Fruit fly (Drosophila melanogaster): ENCODE data around the gene CG3448.
A peak's percentile ranks its signal among the peaks of the same experiment; 100 is the strongest.

The CG3448 gene

dm6 chr3L:9446731-9447238, 4.6 kb downstream of the CG3448 start, which contains the start of gene CG3529:
Gene CG3529, plus strand, starts transcription at chr3L:9446864.
- TF ChIP-seq acj6 (GFP tag; optimal IDR thresholded peaks at IDR 0.05) = no peak
- peak; percentile 8 for TF ChIP-seq CG16779 (tag; optimal IDR thresholded peaks at IDR 0.05)
- 0 out of 3 replicates have a peak, but pooled peaks have one; percentile 38 for TF ChIP-seq CG6163 (GFP tag; IDR thresholded peaks at IDR 0.05)
- peak in 1 of 2 experiments; percentile 61 for TF ChIP-seq ss (GFP tag; optimal IDR thresholded peaks at IDR 0.05)
- TF ChIP-seq CG10631 (GFP tag; optimal IDR thresholded peaks at IDR 0.05) = peak; percentile 25
- peak; percentile 13 for TF ChIP-seq Hr4 (GFP tag; optimal IDR thresholded peaks at IDR 0.05)
- no peak for TF ChIP-seq net (GFP tag; optimal IDR thresholded peaks at IDR 0.05)
- TF ChIP-seq Met (GFP tag; optimal IDR thresholded peaks at IDR 0.05) = peak; percentile 47
- TF ChIP-seq OdsH (GFP tag; optimal IDR thresholded peaks at IDR 0.05) = peak; percentile 8
- TF ChIP-seq Sox14 (GFP tag; optimal IDR thresholded peaks at IDR 0.05) = peak; percentile 25
- TF ChIP-seq lz (GFP tag; optimal IDR thresholded peaks at IDR 0.05) = peak; percentile 26
- peak; percentile 4 for TF ChIP-seq pdm3 (GFP tag; optimal IDR thresholded peaks at IDR 0.05)
- peak; percentile 29 for TF ChIP-seq esn (GFP tag; optimal IDR thresholded peaks at IDR 0.05)
- TF ChIP-seq Eip78C (GFP tag) = peak; percentile 72
- TF ChIP-seq Ets21C (GFP tag; optimal IDR thresholded peaks at IDR 0.05) = peak; percentile 21
- peak; percentile 62 for TF ChIP-seq CG6808 (GFP tag; optimal IDR thresholded peaks at IDR 0.05)
- TF ChIP-seq CG6854 (GFP tag; optimal IDR thresholded peaks at IDR 0.05) = peak; percentile 56
- TF ChIP-seq CG3032 (tag; optimal IDR thresholded peaks at IDR 0.05) = peak; percentile 7
- TF ChIP-seq cyc (GFP tag; optimal IDR thresholded peaks at IDR 0.05) = peak; percentile 26
- TF ChIP-seq Hr39 (GFP tag; optimal IDR thresholded peaks at IDR 0.05) = peak; percentile 17
- TF ChIP-seq salr (GFP tag; optimal IDR thresholded peaks at IDR 0.05) = no peak
- TF ChIP-seq Smox (GFP tag; optimal IDR thresholded peaks at IDR 0.05) = peak; percentile 24
- TF ChIP-seq CG1621 (tag; optimal IDR thresholded peaks at IDR 0.05) = peak; percentile 21
- TF ChIP-seq dsx (GFP tag; optimal IDR thresholded peaks at IDR 0.05; ENCODE audit: poor library complexity, severe bottlenecking) = no peak
- TF ChIP-seq CG11762 (GFP tag; optimal IDR thresholded peaks at IDR 0.05; ENCODE audit: insufficient read depth) = no peak
- peak; percentile 92 for TF ChIP-seq fkh (GFP tag; optimal IDR thresholded peaks at IDR 0.05)
- TF ChIP-seq svp (GFP tag) = peak; percentile 64
- no peak for TF ChIP-seq fd59A (GFP tag; optimal IDR thresholded peaks at IDR 0.05)
- no peak for TF ChIP-seq Gug (GFP tag; IDR thresholded peaks at IDR 0.05)
- peak; percentile 33 for TF ChIP-seq Eip75B (GFP tag; optimal IDR thresholded peaks at IDR 0.05)
- peak; percentile 5 for TF ChIP-seq CG31627 (GFP tag; optimal IDR thresholded peaks at IDR 0.05)

- peak; percentile 26 for TF ChIP-seq CG32006 (GFP tag; optimal IDR thresholded peaks at IDR 0.05)
- no peak for TF ChIP-seq CG6808 (GFP tag; optimal IDR thresholded peaks at IDR 0.05)
- TF ChIP-seq svp (GFP tag) = peak; percentile 68
Measured at dm6 chr3L:9442625-9443282, 8.6 kb downstream of the CG3448 start, which contains the start of gene Srg3. Gene Srg3, plus strand, starts transcription at chr3L:9443232.

dm6 chr3L:9441907-9442479, 9.4 kb downstream of the CG3448 start, which contains the start of the genes Bet3 and Nf-YA:
Gene Bet3, minus strand, starts transcription at chr3L:9442267.
Gene Nf-YA, minus strand, starts transcription at chr3L:9442267.
- TF ChIP-seq dsx (GFP tag; optimal IDR thresholded peaks at IDR 0.05; ENCODE audit: poor library complexity, severe bottlenecking) = no peak
- TF ChIP-seq vri (GFP tag; optimal IDR thresholded peaks at IDR 0.05) = no peak
- no peak for TF ChIP-seq Sox102F (GFP tag; optimal IDR thresholded peaks at IDR 0.05)
- no peak for TF ChIP-seq net (GFP tag; optimal IDR thresholded peaks at IDR 0.05)
- peak; percentile 13 for TF ChIP-seq CG10631 (GFP tag; optimal IDR thresholded peaks at IDR 0.05)
- no peak for TF ChIP-seq CG8632 (GFP tag; optimal IDR thresholded peaks at IDR 0.05)
- TF ChIP-seq CG11902 (GFP tag; optimal IDR thresholded peaks at IDR 0.05) = no peak
- TF ChIP-seq CG11294 (GFP tag; IDR thresholded peaks at IDR 0.05) = no peak
- TF ChIP-seq OdsH (GFP tag; optimal IDR thresholded peaks at IDR 0.05) = peak; percentile 29
- peak; percentile 44 for TF ChIP-seq CG31627 (GFP tag; optimal IDR thresholded peaks at IDR 0.05)
- TF ChIP-seq CG6276 (GFP tag; optimal IDR thresholded peaks at IDR 0.05) = no peak
- TF ChIP-seq Ets21C (GFP tag; optimal IDR thresholded peaks at IDR 0.05) = peak; percentile 31
- TF ChIP-seq CG6808 (GFP tag; optimal IDR thresholded peaks at IDR 0.05) = no peak
- TF ChIP-seq Hr39 (GFP tag; optimal IDR thresholded peaks at IDR 0.05) = peak; percentile 52
- peak; percentile 32 for TF ChIP-seq topi (GFP tag; optimal IDR thresholded peaks at IDR 0.05)
- TF ChIP-seq Sox14 (GFP tag; optimal IDR thresholded peaks at IDR 0.05) = peak; percentile 48
- no peak for TF ChIP-seq acj6 (GFP tag; optimal IDR thresholded peaks at IDR 0.05)
- peak; percentile 31 for TF ChIP-seq achi (GFP tag; optimal IDR thresholded peaks at IDR 0.05)
- TF ChIP-seq eg (GFP tag; IDR thresholded peaks at IDR 0.05) = no peak
- no peak for TF ChIP-seq CG1621 (tag; optimal IDR thresholded peaks at IDR 0.05)
- no peak for TF ChIP-seq pdm3 (GFP tag; optimal IDR thresholded peaks at IDR 0.05)
- no peak for TF ChIP-seq Eip93F (GFP tag; optimal IDR thresholded peaks at IDR 0.05)
- TF ChIP-seq CG7368 (GFP tag; optimal IDR thresholded peaks at IDR 0.05) = no peak
- peak; percentile 43 for TF ChIP-seq svp (GFP tag)
- TF ChIP-seq dac (GFP tag; optimal IDR thresholded peaks at IDR 0.05) = no peak
- peak; percentile 52 for TF ChIP-seq lz (GFP tag; optimal IDR thresholded peaks at IDR 0.05)

Data from whole organism, prepupa.